Fruit fly (Drosophila melanogaster): ENCODE measurements around the gene CG32720.

Gene CG32720

DNA sequence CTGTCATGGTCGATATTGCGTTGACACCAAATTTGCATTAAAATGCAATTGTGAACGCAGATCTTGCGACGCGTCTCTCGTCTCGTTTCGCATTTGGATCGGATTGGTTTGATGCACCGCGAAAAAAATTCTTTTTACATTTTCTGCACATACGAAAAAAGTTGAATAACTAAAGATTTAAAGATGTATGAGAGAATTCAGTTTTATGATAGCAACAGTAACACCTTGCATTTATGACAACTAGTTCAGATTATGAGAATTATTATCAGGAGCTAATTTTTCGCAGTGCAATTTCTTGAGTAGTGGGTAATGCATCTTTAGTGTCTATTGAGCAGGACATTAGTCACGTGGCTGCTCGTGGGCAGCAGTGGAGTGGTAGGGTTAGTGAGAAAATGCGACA lies 7.1 kb upstream of the CG32720 start (continued):
- TF ChIP-seq N (GFP tag; optimal IDR thresholded peaks at IDR 0.05) (no peak), Abd-B (GFP tag; optimal IDR thresholded peaks at IDR 0.05) (no peak), Hr78 (GFP tag; optimal IDR thresholded peaks at IDR 0.05) (no peak)

- TF ChIP-seq foxo (GFP tag; optimal IDR thresholded peaks at IDR 0.05), result no peak
- no peak for TF ChIP-seq Hr83 (GFP tag; optimal IDR thresholded peaks at IDR 0.05; ENCODE audit: poor library complexity, severe bottlenecking)
- TF ChIP-seq Hnf4 (GFP tag; optimal IDR thresholded peaks at IDR 0.05), result no peak
- TF ChIP-seq dl (GFP tag; optimal IDR thresholded peaks at IDR 0.05; ENCODE audit: insufficient read depth in 1 of 2, partially characterized antibody in 2 of 2), result no peak
- TF ChIP-seq psq (GFP tag; optimal IDR thresholded peaks at IDR 0.05), result no peak
- TF ChIP-seq Rel (GFP tag; optimal IDR thresholded peaks at IDR 0.05), result no peak
- no peak for TF ChIP-seq Rel (tag; optimal IDR thresholded peaks at IDR 0.05)
- TF ChIP-seq Dfd (GFP tag; optimal IDR thresholded peaks at IDR 0.05), result no peak
- no peak for TF ChIP-seq Vsx2 (GFP tag; optimal IDR thresholded peaks at IDR 0.05; ENCODE audit: partially characterized antibody)
- TF ChIP-seq Hr78 (GFP tag; optimal IDR thresholded peaks at IDR 0.05), result no peak
- TF ChIP-seq jim (GFP tag; optimal IDR thresholded peaks at IDR 0.05), result no peak
- no peak for TF ChIP-seq dmrt93B (GFP tag; optimal IDR thresholded peaks at IDR 0.05)
- TF ChIP-seq Mio (GFP tag; optimal IDR thresholded peaks at IDR 0.05), result no peak
- no peak for TF ChIP-seq Myc (optimal IDR thresholded peaks at IDR 0.05)
- TF ChIP-seq usp (GFP tag; optimal IDR thresholded peaks at IDR 0.05), result no peak
- TF ChIP-seq h (GFP tag; optimal IDR thresholded peaks at IDR 0.05), result no peak
- TF ChIP-seq br (GFP tag; optimal IDR thresholded peaks at IDR 0.05), result no peak
- TF ChIP-seq OdsH (GFP tag; optimal IDR thresholded peaks at IDR 0.05), result no peak
Observed at dm6 chrX:7542540-7542939, 5.8 kb upstream of the CG32720 start.

DNA sequence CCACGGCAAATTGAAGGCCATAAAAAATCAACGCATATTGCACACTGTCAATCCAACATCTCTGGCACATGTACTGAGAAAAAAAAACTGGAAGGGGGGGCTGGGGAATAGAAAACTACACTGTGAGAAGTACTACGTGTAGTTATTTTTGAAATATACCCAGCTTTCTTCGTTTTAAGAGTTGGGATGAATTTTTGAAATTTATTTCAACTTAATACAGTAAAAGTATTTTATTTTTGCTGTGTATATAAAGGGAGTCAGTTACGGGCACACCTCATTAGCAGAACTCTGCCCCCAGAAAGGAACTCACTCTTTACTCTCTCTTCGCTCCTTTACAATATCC lies 4.7 kb upstream of the CG32720 start:
- no peak for TF ChIP-seq Abd-B (GFP tag; optimal IDR thresholded peaks at IDR 0.05)
- no peak for TF ChIP-seq Mio (GFP tag; optimal IDR thresholded peaks at IDR 0.05)
- peak; percentile 25 for TF ChIP-seq psq (GFP tag; optimal IDR thresholded peaks at IDR 0.05)
- TF ChIP-seq foxo (GFP tag; optimal IDR thresholded peaks at IDR 0.05), result peak in 1 of 2 experiments; percentile 50
- TF ChIP-seq Dif (GFP tag; optimal IDR thresholded peaks at IDR 0.05; ENCODE audit: partially characterized antibody), result no peak
- no peak for TF ChIP-seq tai (GFP tag; optimal IDR thresholded peaks at IDR 0.05)
- TF ChIP-seq HLH106 (tag; optimal IDR thresholded peaks at IDR 0.05), result peak; percentile 35
- peak; percentile 45 for TF ChIP-seq Hnf4 (GFP tag; optimal IDR thresholded peaks at IDR 0.05)
- TF ChIP-seq rgr (GFP tag; optimal IDR thresholded peaks at IDR 0.05), result peak; percentile 37
- TF ChIP-seq OdsH (GFP tag; optimal IDR thresholded peaks at IDR 0.05), result peak; percentile 45
- TF ChIP-seq jim (GFP tag; optimal IDR thresholded peaks at IDR 0.05), result no peak
- no peak for TF ChIP-seq Jra (GFP tag; optimal IDR thresholded peaks at IDR 0.05)
- TF ChIP-seq Hr78 (GFP tag; optimal IDR thresholded peaks at IDR 0.05), result no peak
- TF ChIP-seq pan (optimal IDR thresholded peaks at IDR 0.05), result no peak
- TF ChIP-seq ey (GFP tag; optimal IDR thresholded peaks at IDR 0.05), result peak; percentile 55
- no peak for TF ChIP-seq CG9705 (GFP tag; optimal IDR thresholded peaks at IDR 0.05)
- no peak for TF ChIP-seq N (GFP tag; optimal IDR thresholded peaks at IDR 0.05)
- TF ChIP-seq Myc (optimal IDR thresholded peaks at IDR 0.05), result no peak
- no peak for TF ChIP-seq CG32264 (GFP tag; optimal IDR thresholded peaks at IDR 0.05)
- TF ChIP-seq dmrt93B (GFP tag; optimal IDR thresholded peaks at IDR 0.05), result peak; percentile 9
- no peak for TF ChIP-seq Hr83 (GFP tag; optimal IDR thresholded peaks at IDR 0.05; ENCODE audit: poor library complexity, severe bottlenecking)
- peak; percentile 67 for TF ChIP-seq h (GFP tag; optimal IDR thresholded peaks at IDR 0.05)
- TF ChIP-seq Dfd (GFP tag; optimal IDR thresholded peaks at IDR 0.05), result no peak
- peak; percentile 34 for TF ChIP-seq woc (GFP tag; optimal IDR thresholded peaks at IDR 0.05)
- TF ChIP-seq Vsx2 (GFP tag; optimal IDR thresholded peaks at IDR 0.05; ENCODE audit: partially characterized antibody), result no peak
- no peak for TF ChIP-seq dsf (GFP tag; optimal IDR thresholded peaks at IDR 0.05; ENCODE audit: borderline replicate concordance)
- TF ChIP-seq fru (GFP tag; optimal IDR thresholded peaks at IDR 0.05), result peak; percentile 60
- no peak for TF ChIP-seq Rel (GFP tag; optimal IDR thresholded peaks at IDR 0.05)
- no peak for TF ChIP-seq Rel (tag; optimal IDR thresholded peaks at IDR 0.05)
- TF ChIP-seq usp (GFP tag; optimal IDR thresholded peaks at IDR 0.05), result no peak
- TF ChIP-seq CrebA (GFP tag; optimal IDR thresholded peaks at IDR 0.05; ENCODE audit: borderline replicate concordance), result no peak
- TF ChIP-seq lola (GFP tag; optimal IDR thresholded peaks at IDR 0.05), result no peak
- peak; percentile 19 for TF ChIP-seq br (GFP tag; optimal IDR thresholded peaks at IDR 0.05)
- no peak for TF ChIP-seq dl (GFP tag; optimal IDR thresholded peaks at IDR 0.05; ENCODE audit: insufficient read depth in 1 of 2, partially characterized antibody in 2 of 2)
- TF ChIP-seq sage (GFP tag; optimal IDR thresholded peaks at IDR 0.05), result no peak
- peak; percentile 14 for TF ChIP-seq Sp1 (GFP tag; optimal IDR thresholded peaks at IDR 0.05)
- no peak for TF ChIP-seq GATAd (GFP tag; optimal IDR thresholded peaks at IDR 0.05)

Data from whole organism, wandering third instar larva.